In the genomic region with DNA sequence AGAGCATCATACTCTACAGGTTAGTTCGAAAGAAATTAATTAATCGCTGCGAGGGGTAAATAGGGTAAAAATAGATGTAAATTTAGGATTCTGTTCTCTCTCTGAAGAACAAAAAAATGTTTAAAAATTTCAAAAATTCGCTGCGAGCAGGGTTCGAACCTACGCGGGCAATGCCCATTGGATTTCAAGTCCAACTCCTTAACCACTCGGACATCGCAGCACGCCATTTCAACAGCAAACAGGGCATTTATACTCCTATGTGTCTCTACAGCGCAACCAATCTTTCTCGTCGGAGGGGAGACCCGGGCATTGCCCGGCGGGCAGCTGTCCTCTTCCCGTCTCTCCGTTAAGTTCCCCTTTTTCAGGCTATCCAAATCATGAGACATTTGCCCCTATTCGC, we compare ENCODE assay signal across 3 worm cellular contexts.
TF ChIP-seq lines count a peak whose summit lies in the region.

No protein-coding gene starts in this region.

TF ChIP-seq in whole organism, L1 larva, 84 proteins besides CTCF, POLR2A, EP300 and RAD21 (continued from another document and continues in another):
- TF ChIP-seq nhr-84 (tag; optimal IDR thresholded peaks at IDR 0.05; lab: Kevin White, UChicago), result no peak
- TF ChIP-seq dsc-1 (tag; optimal IDR thresholded peaks at IDR 0.05; lab: Kevin White, UChicago), result peak; percentile 30
- no peak for TF ChIP-seq zag-1 (tag; optimal IDR thresholded peaks at IDR 0.05; lab: Kevin White, UChicago)
- no peak for TF ChIP-seq hpl-2 (GFP tag; optimal IDR thresholded peaks at IDR 0.05; lab: Kevin White, UChicago)
- no peak for TF ChIP-seq zip-4 (GFP tag; optimal IDR thresholded peaks at IDR 0.05; lab: Kevin White, UChicago)
- TF ChIP-seq hlh-4 (tag; optimal IDR thresholded peaks at IDR 0.05; lab: Kevin White, UChicago), result no peak
- peak; percentile 49 for TF ChIP-seq nhr-71 (tag; optimal IDR thresholded peaks at IDR 0.05; lab: Kevin White, UChicago)
- TF ChIP-seq nhr-11 (tag; optimal IDR thresholded peaks at IDR 0.05; lab: Kevin White, UChicago), result no peak
- TF ChIP-seq mep-1 (tag; optimal IDR thresholded peaks at IDR 0.05; lab: Kevin White, UChicago), result no peak
- TF ChIP-seq fkh-8 (tag; optimal IDR thresholded peaks at IDR 0.05; lab: Kevin White, UChicago), result peak; percentile 30
- TF ChIP-seq pax-3 (tag; optimal IDR thresholded peaks at IDR 0.05; lab: Kevin White, UChicago), result peak; percentile 45
- TF ChIP-seq fos-1 (tag; optimal IDR thresholded peaks at IDR 0.05; lab: Kevin White, UChicago), result no peak
- TF ChIP-seq nhr-76 (tag; optimal IDR thresholded peaks at IDR 0.05; lab: Kevin White, UChicago), result no peak
- peak; percentile 38 for TF ChIP-seq lin-14 (GFP tag; optimal IDR thresholded peaks at IDR 0.05; lab: Kevin White, UChicago)
- peak; percentile 27 to 68 for TF ChIP-seq lsy-2 (tag; optimal IDR thresholded peaks at IDR 0.05; lab: Kevin White, UChicago)
- no peak for TF ChIP-seq elt-2 (tag; optimal IDR thresholded peaks at IDR 0.05; lab: Kevin White, UChicago)
- TF ChIP-seq egl-27 (tag; optimal IDR thresholded peaks at IDR 0.05; lab: Kevin White, UChicago), result no peak
- no peak for TF ChIP-seq ceh-90 (tag; optimal IDR thresholded peaks at IDR 0.05; lab: Kevin White, UChicago)
- TF ChIP-seq egl-13 (tag; optimal IDR thresholded peaks at IDR 0.05; lab: Kevin White, UChicago), result no peak
- TF ChIP-seq unc-62 (GFP tag; optimal IDR thresholded peaks at IDR 0.05; lab: Kevin White, UChicago), result no peak
- no peak for TF ChIP-seq nhr-28 (tag; optimal IDR thresholded peaks at IDR 0.05; lab: Kevin White, UChicago)
- peak; percentile 12 for TF ChIP-seq unc-130 (tag; optimal IDR thresholded peaks at IDR 0.05; lab: Kevin White, UChicago)
- peak; percentile 37 for TF ChIP-seq aly-2 (tag; optimal IDR thresholded peaks at IDR 0.05; lab: Kevin White, UChicago)
- peak; percentile 46 for TF ChIP-seq nhr-85 (tag; lab: Kevin White, UChicago)
- TF ChIP-seq nhr-237 (tag; optimal IDR thresholded peaks at IDR 0.05; lab: Kevin White, UChicago), result no peak
- TF ChIP-seq tlp-1 (tag; optimal IDR thresholded peaks at IDR 0.05; lab: Kevin White, UChicago), result no peak
- no peak for TF ChIP-seq aha-1 (tag; optimal IDR thresholded peaks at IDR 0.05; lab: Kevin White, UChicago)
- TF ChIP-seq irx-1 (tag; optimal IDR thresholded peaks at IDR 0.05; lab: Kevin White, UChicago), result no peak
- no peak for TF ChIP-seq ets-5 (GFP tag; IDR thresholded peaks at IDR 0.05; lab: Robert Waterston, UW)
- no peak for TF ChIP-seq C04F5.9 (tag; optimal IDR thresholded peaks at IDR 0.05; lab: Kevin White, UChicago)
- no peak for TF ChIP-seq lin-39 (tag; optimal IDR thresholded peaks at IDR 0.05; lab: Kevin White, UChicago)
- peak in 1 of 6 experiments; percentile 23 for TF ChIP-seq elt-3 (tag; optimal IDR thresholded peaks at IDR 0.05; lab: Kevin White, UChicago)
- TF ChIP-seq vab-15 (tag; optimal IDR thresholded peaks at IDR 0.05; lab: Kevin White, UChicago), result peak; percentile 38
- TF ChIP-seq ama-1 (optimal IDR thresholded peaks at IDR 0.05; lab: Kevin White, UChicago), result no peak
- TF ChIP-seq nhr-12 (tag; optimal IDR thresholded peaks at IDR 0.05; lab: Kevin White, UChicago), result no peak
- peak; percentile 14 for TF ChIP-seq tbx-2 (tag; optimal IDR thresholded peaks at IDR 0.05; lab: Kevin White, UChicago)
- peak; percentile 3 to 44 (median 43) for TF ChIP-seq dpl-1 (GFP tag; optimal IDR thresholded peaks at IDR 0.05; lab: Kevin White, UChicago)
- TF ChIP-seq skn-1 (tag; optimal IDR thresholded peaks at IDR 0.05; lab: Kevin White, UChicago), result no peak
- no peak for TF ChIP-seq ceh-8 (GFP tag; optimal IDR thresholded peaks at IDR 0.05; lab: Kevin White, UChicago)
- TF ChIP-seq C34B4.2 (tag; optimal IDR thresholded peaks at IDR 0.05; lab: Kevin White, UChicago), result no peak
- TF ChIP-seq swsn-7 (tag; optimal IDR thresholded peaks at IDR 0.05; lab: Kevin White, UChicago), result peak; percentile 36
- no peak for TF ChIP-seq Y116A8C.19 (tag; optimal IDR thresholded peaks at IDR 0.05; lab: Kevin White, UChicago; ENCODE audit: borderline replicate concordance)
- TF ChIP-seq hlh-17 (GFP tag; optimal IDR thresholded peaks at IDR 0.05; lab: Kevin White, UChicago; ENCODE audit: borderline replicate concordance), result no peak
- TF ChIP-seq unc-86 (tag; optimal IDR thresholded peaks at IDR 0.05; lab: Kevin White, UChicago), result no peak

TF ChIP-seq in whole organism, L3 larva, 47 proteins besides CTCF, POLR2A, EP300 and RAD21 (continued from another document):
- TF ChIP-seq elt-1 (tag; optimal IDR thresholded peaks at IDR 0.05; lab: Kevin White, UChicago) (no peak), mml-1 (tag; optimal IDR thresholded peaks at IDR 0.05; lab: Kevin White, UChicago) (no peak), fkh-2 (tag; optimal IDR thresholded peaks at IDR 0.05; lab: Kevin White, UChicago) (no peak), ztf-11 (tag; optimal IDR thresholded peaks at IDR 0.05; lab: Kevin White, UChicago) (no peak), skn-1 (tag; optimal IDR thresholded peaks at IDR 0.05; lab: Kevin White, UChicago) (no peak), nhr-28 (tag; optimal IDR thresholded peaks at IDR 0.05; lab: Kevin White, UChicago) (no peak), elt-3 (tag; optimal IDR thresholded peaks at IDR 0.05; lab: Kevin White, UChicago) (no peak), nhr-77 (tag; optimal IDR thresholded peaks at IDR 0.05; lab: Kevin White, UChicago) (no peak), lin-15B (tag; optimal IDR thresholded peaks at IDR 0.05; lab: Kevin White, UChicago) (no peak), mdl-1 (tag; optimal IDR thresholded peaks at IDR 0.05; lab: Kevin White, UChicago) (no peak), lin-39 (tag; optimal IDR thresholded peaks at IDR 0.05; lab: Kevin White, UChicago) (peak; percentile 1), zag-1 (tag; optimal IDR thresholded peaks at IDR 0.05; lab: Kevin White, UChicago) (no peak), tbx-2 (tag; optimal IDR thresholded peaks at IDR 0.05; lab: Kevin White, UChicago) (peak; percentile 22), nfya-1 (tag; optimal IDR thresholded peaks at IDR 0.05; lab: Kevin White, UChicago; ENCODE audit: insufficient read depth) (peak; percentile 49), pha-4 (tag; optimal IDR thresholded peaks at IDR 0.05; lab: Kevin White, UChicago) (peak; percentile 33), unc-39 (tag; optimal IDR thresholded peaks at IDR 0.05; lab: Kevin White, UChicago) (no peak), egl-27 (tag; optimal IDR thresholded peaks at IDR 0.05; lab: Kevin White, UChicago) (no peak), nhr-67 (tag; optimal IDR thresholded peaks at IDR 0.05; lab: Kevin White, UChicago) (no peak), R02D3.7 (tag; optimal IDR thresholded peaks at IDR 0.05; lab: Kevin White, UChicago) (no peak), daf-12 (tag; optimal IDR thresholded peaks at IDR 0.05; lab: Kevin White, UChicago) (no peak), ceh-9 (tag; optimal IDR thresholded peaks at IDR 0.05; lab: Kevin White, UChicago) (no peak), eor-1 (tag; optimal IDR thresholded peaks at IDR 0.05; lab: Kevin White, UChicago) (no peak), fos-1 (tag; optimal IDR thresholded peaks at IDR 0.05; lab: Kevin White, UChicago) (no peak), snpc-4 (tag; optimal IDR thresholded peaks at IDR 0.05; lab: Kevin White, UChicago) (no peak), pqm-1 (tag; optimal IDR thresholded peaks at IDR 0.05; lab: Kevin White, UChicago) (peak; percentile 7), unc-62 (GFP tag; optimal IDR thresholded peaks at IDR 0.05; lab: Kevin White, UChicago) (no peak), lsy-12 (tag; optimal IDR thresholded peaks at IDR 0.05; lab: Kevin White, UChicago) (peak; percentile 57), hmg-11 (tag; optimal IDR thresholded peaks at IDR 0.05; lab: Kevin White, UChicago) (peak; percentile 64)

TF ChIP-seq in whole organism, young adult, 124 proteins besides CTCF, POLR2A, EP300 and RAD21 (continued from another document and continues in another):
- TF ChIP-seq ceh-79 (tag; optimal IDR thresholded peaks at IDR 0.05; lab: Kevin White, UChicago) (peak; percentile 69), hrde-1 (tag; optimal IDR thresholded peaks at IDR 0.05; lab: Kevin White, UChicago; ENCODE audit: borderline replicate concordance) (no peak), F55B11.4 (tag; optimal IDR thresholded peaks at IDR 0.05; lab: Kevin White, UChicago; ENCODE audit: borderline replicate concordance, insufficient read depth) (no peak), hmg-1.2 (GFP tag; IDR thresholded peaks at IDR 0.05; lab: Robert Waterston, UW) (peak; percentile 76), ztf-3 (GFP tag; optimal IDR thresholded peaks at IDR 0.05; lab: Kevin White, UChicago) (no peak), ZK185.1 (tag; optimal IDR thresholded peaks at IDR 0.05; lab: Kevin White, UChicago; ENCODE audit: poor library complexity, severe bottlenecking) (peak; percentile 69), F52B5.7 (tag; optimal IDR thresholded peaks at IDR 0.05; lab: Kevin White, UChicago) (peak; percentile 66), atf-7 (tag; optimal IDR thresholded peaks at IDR 0.05; lab: Kevin White, UChicago) (peak; percentile 4), akir-1 (GFP tag; optimal IDR thresholded peaks at IDR 0.05; lab: Kevin White, UChicago) (no peak), lir-1 (GFP tag; conservative IDR thresholded peaks at IDR 0.05; lab: Robert Waterston, UW) (no peak), F37B4.10 (GFP tag; IDR thresholded peaks at IDR 0.05; lab: Robert Waterston, UW) (0 out of 2 replicates have a peak, but pooled peaks have one; percentile 45), zfh-2 (GFP tag; conservative IDR thresholded peaks at IDR 0.05; lab: Robert Waterston, UW) (no peak), dpl-1 (GFP tag; optimal IDR thresholded peaks at IDR 0.05; lab: Kevin White, UChicago) (no peak), ceh-58 (GFP tag; IDR thresholded peaks at IDR 0.05; lab: Robert Waterston, UW) (peak; percentile 83; the same call in 1 of the 2 replicates), K11D2.4 (GFP tag; IDR thresholded peaks at IDR 0.05; lab: Robert Waterston, UW) (no peak), fkh-3 (tag; optimal IDR thresholded peaks at IDR 0.05; lab: Kevin White, UChicago) (no peak), unc-130 (GFP tag; optimal IDR thresholded peaks at IDR 0.05; lab: Kevin White, UChicago) (peak; percentile 17), tbx-9 (tag; optimal IDR thresholded peaks at IDR 0.05; lab: Kevin White, UChicago; ENCODE audit: borderline replicate concordance) (no peak), F22D6.2 (tag; optimal IDR thresholded peaks at IDR 0.05; lab: Kevin White, UChicago) (no peak), lin-54 (GFP tag; optimal IDR thresholded peaks at IDR 0.05; lab: Kevin White, UChicago) (no peak), him-1 (tag; optimal IDR thresholded peaks at IDR 0.05; lab: Kevin White, UChicago) (peak; percentile 76), nhr-179 (tag; optimal IDR thresholded peaks at IDR 0.05; lab: Kevin White, UChicago) (no peak), ceh-27 (GFP tag; optimal IDR thresholded peaks at IDR 0.05; lab: Kevin White, UChicago) (peak; percentile 75), hlh-26 (GFP tag; conservative IDR thresholded peaks at IDR 0.05; lab: Robert Waterston, UW) (no peak), dpff-1 (tag; optimal IDR thresholded peaks at IDR 0.05; lab: Kevin White, UChicago) (no peak), B0019.2 (GFP tag; conservative IDR thresholded peaks at IDR 0.05; lab: Robert Waterston, UW) (no peak), die-1 (tag; optimal IDR thresholded peaks at IDR 0.05; lab: Kevin White, UChicago) (peak; percentile 89), C17E4.6 (GFP tag; IDR thresholded peaks at IDR 0.05; lab: Robert Waterston, UW) (0 out of 2 replicates have a peak, but pooled peaks have one; percentile 21), snpc-4 (GFP tag; optimal IDR thresholded peaks at IDR 0.05; lab: Kevin White, UChicago) (peak; percentile 44), snpc-4 (tag; optimal IDR thresholded peaks at IDR 0.05; lab: Kevin White, UChicago) (peak in 1 of 4 experiments; percentile 68), ztf-28 (GFP tag; IDR thresholded peaks at IDR 0.05; lab: Robert Waterston, UW) (no peak), cebp-1 (GFP tag; IDR thresholded peaks at IDR 0.05; lab: Robert Waterston, UW) (0 out of 2 replicates have a peak, but pooled peaks have one; percentile 60), cebp-1 (tag; optimal IDR thresholded peaks at IDR 0.05; lab: Kevin White, UChicago) (no peak), madf-6 (GFP tag; IDR thresholded peaks at IDR 0.05; lab: Robert Waterston, UW) (no peak), athp-1 (tag; optimal IDR thresholded peaks at IDR 0.05; lab: Kevin White, UChicago) (peak; percentile 72), let-607 (tag; optimal IDR thresholded peaks at IDR 0.05; lab: Kevin White, UChicago) (peak; percentile 8 to 22), Y95B8A.8 (GFP tag; IDR thresholded peaks at IDR 0.05; lab: Robert Waterston, UW) (peak; percentile 33; the same call in 1 of the 2 replicates), sptf-2 (GFP tag; optimal IDR thresholded peaks at IDR 0.05; lab: Kevin White, UChicago) (peak; percentile 59), F10E7.11 (tag; optimal IDR thresholded peaks at IDR 0.05; lab: Kevin White, UChicago) (no peak), ztf-26 (tag; optimal IDR thresholded peaks at IDR 0.05; lab: Kevin White, UChicago) (peak; percentile 51), ztf-18 (tag; optimal IDR thresholded peaks at IDR 0.05; lab: Kevin White, UChicago) (peak; percentile 79), attf-6 (GFP tag; IDR thresholded peaks at IDR 0.05; lab: Robert Waterston, UW) (no peak), lsy-27 (tag; optimal IDR thresholded peaks at IDR 0.05; lab: Kevin White, UChicago; ENCODE audit: borderline replicate concordance, insufficient read depth) (peak; percentile 82), xnd-1 (tag; optimal IDR thresholded peaks at IDR 0.05; lab: Kevin White, UChicago) (no peak), Y79H2A.3 (GFP tag; conservative IDR thresholded peaks at IDR 0.05; lab: Robert Waterston, UW) (peak; percentile 84), lsl-1 (GFP tag; optimal IDR thresholded peaks at IDR 0.05; lab: Kevin White, UChicago) (peak; percentile 37), snpc-3.4 (tag; optimal IDR thresholded peaks at IDR 0.05; lab: Kevin White, UChicago) (peak; percentile 65), B0261.1 (tag; optimal IDR thresholded peaks at IDR 0.05; lab: Kevin White, UChicago) (peak; percentile 85), sdz-38 (tag; optimal IDR thresholded peaks at IDR 0.05; lab: Kevin White, UChicago) (no peak), K12H6.12 (tag; optimal IDR thresholded peaks at IDR 0.05; lab: Kevin White, UChicago) (peak; percentile 44), let-526 (GFP tag; IDR thresholded peaks at IDR 0.05; lab: Robert Waterston, UW) (peak; percentile 60; the same call in 1 of the 2 replicates), C06A6.2 (GFP tag; conservative IDR thresholded peaks at IDR 0.05; lab: Robert Waterston, UW) (no peak), D2030.7 (GFP tag; IDR thresholded peaks at IDR 0.05; lab: Robert Waterston, UW) (peak; percentile 68), Y53F4B.3 (GFP tag; IDR thresholded peaks at IDR 0.05; lab: Robert Waterston, UW) (no peak), F57A8.1 (GFP tag; optimal IDR thresholded peaks at IDR 0.05; lab: Kevin White, UChicago) (peak; percentile 68), ztf-22 (GFP tag; optimal IDR thresholded peaks at IDR 0.05; lab: Kevin White, UChicago) (peak; percentile 21), Y53G8AR.9 (GFP tag; conservative IDR thresholded peaks at IDR 0.05; lab: Robert Waterston, UW) (no peak), snpc-1.1 (tag; optimal IDR thresholded peaks at IDR 0.05; lab: Kevin White, UChicago; ENCODE audit: insufficient read depth) (peak; percentile 2), attf-3 (GFP tag; conservative IDR thresholded peaks at IDR 0.05; lab: Robert Waterston, UW) (peak; percentile 65), nhr-90 (tag; optimal IDR thresholded peaks at IDR 0.05; lab: Kevin White, UChicago) (peak; percentile 75), F49E8.2 (tag; optimal IDR thresholded peaks at IDR 0.05; lab: Kevin White, UChicago; ENCODE audit: insufficient read depth) (no peak), ztf-6 (GFP tag; IDR thresholded peaks at IDR 0.05; lab: Robert Waterston, UW) (0 out of 2 replicates have a peak, but pooled peaks have one; percentile 53), F23B12.7 (tag; optimal IDR thresholded peaks at IDR 0.05; lab: Kevin White, UChicago; ENCODE audit: insufficient read depth) (peak; percentile 83), ceh-91 (GFP tag; IDR thresholded peaks at IDR 0.05; lab: Robert Waterston, UW) (peak; percentile 31; the same call in 1 of the 2 replicates), hmg-20 (GFP tag; IDR thresholded peaks at IDR 0.05; lab: Robert Waterston, UW) (peak; percentile 53; the same call in 1 of the 2 replicates)
